Worm (Caenorhabditis elegans) whole organism, L4 larva: Measurements from ENCODE around the gene R09D1.12.

Experiments
- ZK546.5 ChIP-seq, 2 experiments: sonication (generic microtip); optimal IDR thresholded peaks; 2 replicates each; lab custom pipeline; 2017; ENCODE audit warnings: missing biosample characterization in 2 of 2, missing genetic modification characterization in 2 of 2
- aha-1 ChIP-seq: fragments of 150-350 bp; peaks from one replicate; lab custom pipeline; 2014; ENCODE audit warnings: missing biosample characterization, missing genetic modification characterization
- ama-1 ChIP-seq: fragments of 150-350 bp; optimal IDR thresholded peaks from 2 replicates; lab custom pipeline; 2014; ENCODE audit warnings: inconsistent platforms, mixed read lengths
- ceh-20 ChIP-seq: fragments of 200-800 bp; sonication (Bioruptor generic); IDR thresholded peaks from 2 replicates; pipeline ENCODE4 v1.3.6; 2022; ENCODE audit warnings: missing genetic modification reagents, missing genetic modification characterization, missing compliant biosample characterization
- daf-12 ChIP-seq: fragments of 150-350 bp; optimal IDR thresholded peaks from 2 replicates; lab custom pipeline; 2014; ENCODE audit warnings: missing biosample characterization, missing genetic modification reagents, missing genetic modification characterization
- lsy-2 ChIP-seq, 2 experiments: fragments of 150-350 bp in 1 of 2; sonication (generic microtip) in 1 of 2; optimal IDR thresholded peaks; 2 replicates each; lab custom pipeline; 2014 to 2017; ENCODE audit warnings: missing biosample characterization in 2 of 2, missing genetic modification characterization in 2 of 2
- mep-1 ChIP-seq: fragments of 150-350 bp; sonication (generic microtip); optimal IDR thresholded peaks from 3 replicates; lab custom pipeline; 2014; ENCODE audit warnings: missing biosample characterization, missing genetic modification characterization
- nhr-237 ChIP-seq: sonication (generic microtip); optimal IDR thresholded peaks from 2 replicates; lab custom pipeline; 2017; ENCODE audit warnings: missing biosample characterization, missing genetic modification characterization
- nhr-76 ChIP-seq: fragments of 150-350 bp; optimal IDR thresholded peaks from 2 replicates; lab custom pipeline; 2014; ENCODE audit warnings: missing biosample characterization, missing genetic modification characterization
- set-16 ChIP-seq: fragments of 200-800 bp; sonication (Bioruptor generic); IDR thresholded peaks from 2 replicates; pipeline ENCODE4 v1.3.6; 2022; ENCODE audit warnings: missing genetic modification reagents, missing genetic modification characterization, missing compliant biosample characterization
- snpc-4 ChIP-seq: fragments of 150-350 bp; optimal IDR thresholded peaks from 2 replicates; lab custom pipeline; 2014; ENCODE audit warnings: missing biosample characterization, missing genetic modification characterization
- tra-1 ChIP-seq: fragments of 200-800 bp; sonication (Bioruptor generic); IDR thresholded peaks from 2 replicates; pipeline ENCODE4 v1.3.6; 2022; ENCODE audit warnings: missing genetic modification reagents, missing genetic modification characterization, missing compliant biosample characterization
- zag-1 ChIP-seq: fragments of 150-350 bp; optimal IDR thresholded peaks from 2 replicates; lab custom pipeline; 2014; ENCODE audit warnings: missing biosample characterization, missing genetic modification characterization

ce11 chrII:9491045-9491444 lies 39.0 kb upstream of the R09D1.12 start:
- TF ChIP-seq nhr-237 (tag; lab: Kevin White, UChicago), result no peak
- TF ChIP-seq nhr-76, result no peak
- TF ChIP-seq aha-1, result no peak
- no peak for TF ChIP-seq set-16 (GFP tag; lab: Robert Waterston, UW)
- no peak for TF ChIP-seq ZK546.5 (tag; optimal IDR thresholded peaks at IDR 0.05; lab: Kevin White, UChicago)
- no peak for TF ChIP-seq ceh-20 (GFP tag; lab: Robert Waterston, UW)
- TF ChIP-seq zag-1 (tag; lab: Kevin White, UChicago), result no peak
- TF ChIP-seq snpc-4 (tag; lab: Kevin White, UChicago), result no peak
- TF ChIP-seq lsy-2 (tag; optimal IDR thresholded peaks at IDR 0.05; lab: Kevin White, UChicago), result no peak
- TF ChIP-seq mep-1, result no peak
- no peak for TF ChIP-seq tra-1 (GFP tag; lab: Robert Waterston, UW)
- no peak for TF ChIP-seq daf-12
- no peak for TF ChIP-seq ama-1
